Worm (Caenorhabditis elegans): ENCODE measurements around the gene sre-12.

The sre-12 gene

DNA sequence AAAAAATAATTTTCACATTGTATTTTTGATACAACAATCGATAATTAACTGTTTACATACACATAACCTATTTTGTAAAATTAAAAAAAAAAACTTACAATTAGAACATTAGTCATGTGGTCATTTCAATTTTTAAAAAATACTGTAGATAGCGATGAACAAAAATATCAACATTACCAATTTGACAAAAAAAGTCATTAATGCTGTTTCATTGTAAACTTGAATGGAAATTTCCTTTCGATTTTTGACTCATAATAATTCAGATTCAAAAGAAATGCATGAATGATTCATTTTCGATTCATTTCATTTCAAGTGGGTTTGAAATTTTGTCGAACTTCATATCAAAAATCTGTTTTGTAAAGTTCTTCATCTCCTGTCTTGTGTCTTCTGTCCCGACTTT, 30.5 kb upstream of the sre-12 start, which contains the start of gene C33G8.2:
C33G8.2 (plus strand) TSS at position 301 of the 400 bp plus-strand sequence.
- no peak for TF ChIP-seq ceh-91 (GFP tag; IDR thresholded peaks at IDR 0.05)
- no peak for TF ChIP-seq efl-1 (GFP tag; optimal IDR thresholded peaks at IDR 0.05)
- no peak for TF ChIP-seq ceh-79 (tag; optimal IDR thresholded peaks at IDR 0.05)
- no peak for TF ChIP-seq lsl-1 (GFP tag; optimal IDR thresholded peaks at IDR 0.05)
- no peak for TF ChIP-seq somi-1 (GFP tag; optimal IDR thresholded peaks at IDR 0.05)
- TF ChIP-seq madf-10 (tag; optimal IDR thresholded peaks at IDR 0.05): no peak
- no peak for TF ChIP-seq ceh-58 (GFP tag; IDR thresholded peaks at IDR 0.05)
- TF ChIP-seq madf-8 (GFP tag; conservative IDR thresholded peaks at IDR 0.05): no peak
- no peak for TF ChIP-seq Y53F4B.3 (GFP tag; IDR thresholded peaks at IDR 0.05)
- TF ChIP-seq mes-4 (tag; optimal IDR thresholded peaks at IDR 0.05): no peak
- no peak for TF ChIP-seq ztf-22 (GFP tag; optimal IDR thresholded peaks at IDR 0.05)
- TF ChIP-seq bed-1 (GFP tag; IDR thresholded peaks at IDR 0.05): no peak
- TF ChIP-seq unc-62 (GFP tag; optimal IDR thresholded peaks at IDR 0.05): no peak
- TF ChIP-seq cebp-2 (GFP tag; IDR thresholded peaks at IDR 0.05): no peak
- TF ChIP-seq snpc-3.4 (tag; optimal IDR thresholded peaks at IDR 0.05): no peak
- no peak for TF ChIP-seq chd-7 (tag; optimal IDR thresholded peaks at IDR 0.05)

DNA sequence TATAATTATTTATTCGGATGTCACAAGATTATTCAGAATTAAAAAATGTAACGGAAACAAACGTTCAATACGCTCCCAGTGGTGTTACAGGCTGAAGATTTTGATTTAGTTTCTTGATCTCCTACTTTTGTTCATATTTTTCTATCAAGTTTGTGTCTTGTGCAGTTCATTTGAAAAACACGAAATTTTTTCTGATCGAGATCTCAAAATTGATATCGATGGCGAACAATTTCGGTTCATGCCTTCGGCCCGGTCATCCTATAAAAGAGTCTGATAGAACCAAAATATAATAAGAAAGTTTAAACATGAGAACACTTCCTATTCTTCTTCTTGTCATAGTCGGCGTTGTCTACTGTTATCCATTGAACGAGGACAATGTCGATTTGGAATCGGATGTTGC, 28.4 kb upstream of the sre-12 start, which contains the start of gene drd-10:
drd-10 (plus strand) TSS at position 301 of the 400 bp plus-strand sequence.
- TF ChIP-seq tbp1 (GFP tag; optimal IDR thresholded peaks at IDR 0.05): no peak
- TF ChIP-seq pha-4 (tag; optimal IDR thresholded peaks at IDR 0.05): no peak
- no peak for TF ChIP-seq hrde-1 (tag; optimal IDR thresholded peaks at IDR 0.05; ENCODE audit: borderline replicate concordance)
- no peak for TF ChIP-seq lag-1 (GFP tag; IDR thresholded peaks at IDR 0.05)
- TF ChIP-seq Y53G8AR.9 (GFP tag; conservative IDR thresholded peaks at IDR 0.05): no peak
- TF ChIP-seq D2030.7 (GFP tag; IDR thresholded peaks at IDR 0.05): no peak
- TF ChIP-seq nhr-120 (GFP tag; IDR thresholded peaks at IDR 0.05): no peak
- TF ChIP-seq unc-130 (GFP tag; optimal IDR thresholded peaks at IDR 0.05): no peak
- TF ChIP-seq hmg-1.2 (GFP tag; IDR thresholded peaks at IDR 0.05): no peak
- TF ChIP-seq let-607 (tag; optimal IDR thresholded peaks at IDR 0.05): no peak
- TF ChIP-seq nhr-80 (tag; optimal IDR thresholded peaks at IDR 0.05): no peak
- no peak for TF ChIP-seq dox-1 (GFP tag; IDR thresholded peaks at IDR 0.05)
- no peak for TF ChIP-seq xnd-1 (tag; optimal IDR thresholded peaks at IDR 0.05)
- TF ChIP-seq ztf-18 (tag; optimal IDR thresholded peaks at IDR 0.05): no peak
- no peak for TF ChIP-seq efl-1 (GFP tag; optimal IDR thresholded peaks at IDR 0.05)
- no peak for TF ChIP-seq ZK185.1 (tag; optimal IDR thresholded peaks at IDR 0.05; ENCODE audit: poor library complexity, severe bottlenecking)
- no peak for TF ChIP-seq gei-17 (GFP tag; optimal IDR thresholded peaks at IDR 0.05)

DNA sequence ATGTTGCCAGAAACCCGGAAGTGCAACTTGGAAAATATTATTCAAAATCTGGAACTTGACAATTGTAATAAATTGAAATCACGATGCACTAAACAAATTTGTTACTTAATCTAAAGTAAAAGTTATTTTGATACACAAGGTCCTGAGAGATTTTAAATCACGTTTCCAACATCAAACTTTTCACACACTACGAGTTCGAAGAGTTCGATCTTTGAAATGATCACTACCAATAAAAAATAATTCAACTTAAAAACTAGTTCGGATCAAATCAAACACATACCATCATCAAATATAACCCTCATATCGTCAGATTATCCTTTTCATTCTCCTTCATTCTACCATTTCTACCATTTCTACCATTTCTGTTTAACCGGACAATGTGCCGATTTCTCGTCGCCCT, 27.0 kb upstream of the sre-12 start, which contains the start of gene spig-10:
spig-10 (plus strand) TSS at position 301 of the 400 bp plus-strand sequence.
- TF ChIP-seq lin-40 (tag; optimal IDR thresholded peaks at IDR 0.05) (no peak), ztf-6 (GFP tag; IDR thresholded peaks at IDR 0.05) (no peak), ceh-79 (tag; optimal IDR thresholded peaks at IDR 0.05) (no peak), F33H1.4 (GFP tag; IDR thresholded peaks at IDR 0.05) (no peak), ceh-58 (GFP tag; IDR thresholded peaks at IDR 0.05) (no peak), B0336.3 (GFP tag; IDR thresholded peaks at IDR 0.05) (no peak), snpc-1.1 (tag; optimal IDR thresholded peaks at IDR 0.05; ENCODE audit: insufficient read depth) (no peak), F37B4.10 (GFP tag; IDR thresholded peaks at IDR 0.05) (no peak), snpc-1.3 (tag; optimal IDR thresholded peaks at IDR 0.05; ENCODE audit: insufficient read depth) (no peak), egl-44 (GFP tag; IDR thresholded peaks at IDR 0.05) (no peak), T26A5.8 (tag; optimal IDR thresholded peaks at IDR 0.05) (no peak), mxl-1 (tag; optimal IDR thresholded peaks at IDR 0.05) (no peak), chd-7 (tag; optimal IDR thresholded peaks at IDR 0.05) (no peak), let-607 (tag; optimal IDR thresholded peaks at IDR 0.05) (no peak), B0019.2 (GFP tag; conservative IDR thresholded peaks at IDR 0.05) (no peak)
